Fruit fly (Drosophila melanogaster): ENCODE results near the gene CG1307.

- TF ChIP-seq usp (GFP tag; optimal IDR thresholded peaks at IDR 0.05) (no peak), lola (GFP tag; optimal IDR thresholded peaks at IDR 0.05) (no peak)
Observed at dm6 chr3R:6683671-6684070, 26.4 kb upstream of the CG1307 start.
